Worm (Caenorhabditis elegans) whole organism, L1 larva: ENCODE measurements around the gene mob-1.

Source experiments
- C16A3.4 ChIP-seq: fragments of 150-350 bp; optimal IDR thresholded peaks from 2 replicates; lab custom pipeline; 2014; ENCODE audit warnings: missing biosample characterization, missing genetic modification characterization
- C34B4.2 ChIP-seq: sonication (generic microtip); optimal IDR thresholded peaks from 2 replicates; lab custom pipeline; 2017; ENCODE audit warnings: mild to moderate bottlenecking, missing genetic modification characterization, missing compliant biosample characterization
- F16B12.6 ChIP-seq: fragments of 150-350 bp; optimal IDR thresholded peaks from 2 replicates; lab custom pipeline; 2014; ENCODE audit warnings: missing biosample characterization, missing genetic modification characterization
- aha-1 ChIP-seq: fragments of 150-350 bp; optimal IDR thresholded peaks from 2 replicates; lab custom pipeline; 2014; ENCODE audit warnings: missing biosample characterization, missing genetic modification characterization
- alr-1 ChIP-seq: fragments of 200-800 bp; sonication (Bioruptor generic); optimal IDR thresholded peaks from 2 replicates; lab custom pipeline; 2018; ENCODE audit warnings: borderline replicate concordance, mild to moderate bottlenecking, missing genetic modification characterization, missing compliant biosample characterization
- aly-2 ChIP-seq: fragments of 150-350 bp; optimal IDR thresholded peaks from 2 replicates; lab custom pipeline; 2014; ENCODE audit warnings: missing biosample characterization, missing genetic modification characterization
- ama-1 ChIP-seq: fragments of 150-350 bp; optimal IDR thresholded peaks from 2 replicates; lab custom pipeline; 2014
- ceh-8 ChIP-seq: fragments of 200-800 bp; sonication (Bioruptor generic); optimal IDR thresholded peaks from 2 replicates; lab custom pipeline; 2018; ENCODE audit warnings: mild to moderate bottlenecking, missing genetic modification characterization, moderate library complexity, missing compliant biosample characterization
- ceh-82 ChIP-seq, 3 experiments: fragments of 150-350 bp in 1 of 3; sonication (generic microtip) in 2 of 3; optimal IDR thresholded peaks; 2 replicates each; lab custom pipeline; 2014 to 2017; ENCODE audit warnings: missing biosample characterization in 3 of 3, missing genetic modification characterization in 3 of 3
- ceh-88 ChIP-seq: fragments of 200-800 bp; sonication (Bioruptor generic); IDR thresholded peaks from 2 replicates; pipeline ENCODE4 v1.3.6; 2022; ENCODE audit warnings: missing genetic modification characterization, missing compliant biosample characterization
- ceh-90 ChIP-seq: sonication (generic microtip); optimal IDR thresholded peaks from 2 replicates; lab custom pipeline; 2016; ENCODE audit warnings: missing genetic modification characterization, missing compliant biosample characterization
- ces-1 ChIP-seq: fragments of 150-350 bp; optimal IDR thresholded peaks from 2 replicates; lab custom pipeline; 2014; ENCODE audit warnings: missing biosample characterization, missing genetic modification reagents, missing genetic modification characterization
- dsc-1 ChIP-seq: sonication (generic microtip); optimal IDR thresholded peaks from 2 replicates; lab custom pipeline; 2016; ENCODE audit warnings: mild to moderate bottlenecking, missing genetic modification characterization, missing compliant biosample characterization
- egl-13 ChIP-seq: sonication (generic microtip); optimal IDR thresholded peaks from 2 replicates; lab custom pipeline; 2016; ENCODE audit warnings: missing genotype, missing genetic modification reagents, missing genetic modification characterization, missing compliant biosample characterization
- egl-27 ChIP-seq, 2 experiments: fragments of 150-350 bp in 1 of 2; sonication (generic microtip); optimal IDR thresholded peaks; 3 replicates each; lab custom pipeline; 2017 to 2018; ENCODE audit warnings: missing biosample characterization in 2 of 2, missing genetic modification characterization in 2 of 2, missing genetic modification reagents in 2 of 2
- elt-3 ChIP-seq, 6 experiments: fragments of 150-350 bp in 1 of 6; sonication (generic microtip); optimal IDR thresholded peaks; 2 replicates each; lab custom pipeline; 2017 to 2018; ENCODE audit warnings: missing biosample characterization in 6 of 6, missing genetic modification characterization in 6 of 6, inconsistent platforms in 1 of 6
- fkh-4 ChIP-seq: sonication (generic microtip); optimal IDR thresholded peaks from 2 replicates; lab custom pipeline; 2016; ENCODE audit warnings: missing compliant biosample characterization, missing genetic modification characterization, borderline replicate concordance
- fkh-8 ChIP-seq: sonication (generic microtip); optimal IDR thresholded peaks from 2 replicates; lab custom pipeline; 2016; ENCODE audit warnings: mild to moderate bottlenecking, missing genetic modification characterization, missing compliant biosample characterization
- hlh-17 ChIP-seq: fragments of 200-800 bp; sonication (Bioruptor generic); optimal IDR thresholded peaks from 2 replicates; lab custom pipeline; 2018; ENCODE audit warnings: missing genetic modification characterization, mild to moderate bottlenecking, missing compliant biosample characterization, moderate library complexity, borderline replicate concordance
- hlh-4 ChIP-seq: sonication (generic microtip); optimal IDR thresholded peaks from 2 replicates; lab custom pipeline; 2016; ENCODE audit warnings: mild to moderate bottlenecking, missing genetic modification characterization, missing compliant biosample characterization
- hpl-2 ChIP-seq: fragments of 150-350 bp; optimal IDR thresholded peaks from 2 replicates; lab custom pipeline; 2014; ENCODE audit warnings: missing biosample characterization, missing genetic modification reagents, missing genetic modification characterization
- isw-1 ChIP-seq: fragments of 200-800 bp; sonication (Bioruptor generic); IDR thresholded peaks from 2 replicates; pipeline ENCODE4 v1.3.6; 2022; ENCODE audit warnings: missing genetic modification characterization, missing compliant biosample characterization
- lin-13 ChIP-seq: fragments of 150-350 bp; optimal IDR thresholded peaks from 2 replicates; lab custom pipeline; 2014; ENCODE audit warnings: missing biosample characterization, missing genetic modification reagents, missing genetic modification characterization
- lin-14 ChIP-seq: fragments of 200-800 bp; sonication (Bioruptor generic); optimal IDR thresholded peaks from 2 replicates; lab custom pipeline; 2018; ENCODE audit warnings: mild to moderate bottlenecking, missing genetic modification characterization, moderate library complexity, missing compliant biosample characterization
- lin-39 ChIP-seq: fragments of 150-350 bp; optimal IDR thresholded peaks from 2 replicates; lab custom pipeline; 2014; ENCODE audit warnings: missing biosample characterization, missing genetic modification reagents, missing genetic modification characterization
- lir-3 ChIP-seq: sonication (generic microtip); optimal IDR thresholded peaks from 2 replicates; lab custom pipeline; 2016; ENCODE audit warnings: mild to moderate bottlenecking, missing genetic modification characterization, moderate library complexity, missing compliant biosample characterization; ENCODE audit not compliant: poor library complexity
- lsy-2 ChIP-seq, 2 experiments: fragments of 150-350 bp; optimal IDR thresholded peaks; 2 replicates each; lab custom pipeline; 2014; ENCODE audit warnings: missing biosample characterization in 2 of 2, missing genetic modification characterization in 2 of 2
- mab-9 ChIP-seq: fragments of 200-800 bp; sonication (Bioruptor generic); IDR thresholded peaks from 2 replicates; pipeline ENCODE4 v1.3.6; 2022; ENCODE audit warnings: missing genetic modification reagents, missing genetic modification characterization, missing compliant biosample characterization
- mep-1 ChIP-seq: fragments of 150-350 bp; optimal IDR thresholded peaks from 2 replicates; lab custom pipeline; 2014; ENCODE audit warnings: missing biosample characterization, missing genetic modification characterization
- nhr-12 ChIP-seq: sonication (generic microtip); optimal IDR thresholded peaks from 2 replicates; lab custom pipeline; 2017; ENCODE audit warnings: missing biosample characterization, missing genetic modification characterization
- nhr-19 ChIP-seq: fragments of 200-800 bp; sonication (Bioruptor generic); conservative IDR thresholded peaks from 2 replicates; pipeline ENCODE4 v1.3.6; 2022; ENCODE audit warnings: missing genetic modification characterization, missing compliant biosample characterization
- nhr-20 ChIP-seq: sonication (generic microtip); optimal IDR thresholded peaks from 2 replicates; lab custom pipeline; 2016; ENCODE audit warnings: mild to moderate bottlenecking, missing genetic modification characterization, missing compliant biosample characterization
- nhr-237 ChIP-seq: fragments of 150-350 bp; optimal IDR thresholded peaks from 2 replicates; lab custom pipeline; 2014; ENCODE audit warnings: missing biosample characterization, missing genetic modification characterization
- nhr-77 ChIP-seq: fragments of 150-350 bp; optimal IDR thresholded peaks from 2 replicates; lab custom pipeline; 2014; ENCODE audit warnings: missing biosample characterization, missing genetic modification characterization
- nhr-84 ChIP-seq: sonication (generic microtip); optimal IDR thresholded peaks from 2 replicates; lab custom pipeline; 2017; ENCODE audit warnings: missing biosample characterization, missing genetic modification characterization
- nhr-85 ChIP-seq: sonication (generic microtip); peaks from one replicate; lab custom pipeline; 2016; ENCODE audit warnings: missing genetic modification characterization, inconsistent platforms, missing compliant biosample characterization
- pag-3 ChIP-seq: sonication (generic microtip); optimal IDR thresholded peaks from 2 replicates; lab custom pipeline; 2017; ENCODE audit warnings: missing genetic modification characterization, mild to moderate bottlenecking, missing compliant biosample characterization, antibody characterized with exemption, borderline replicate concordance; ENCODE audit not compliant: insufficient read depth
- pax-3 ChIP-seq: fragments of 200-800 bp; sonication (Bioruptor generic); optimal IDR thresholded peaks from 2 replicates; lab custom pipeline; 2018; ENCODE audit warnings: mild to moderate bottlenecking, missing genetic modification characterization, moderate library complexity, missing compliant biosample characterization
- pqm-1 ChIP-seq: sonication (generic microtip); optimal IDR thresholded peaks from 3 replicates; lab custom pipeline; 2017; ENCODE audit warnings: missing biosample characterization, missing genetic modification characterization
- rnt-1 ChIP-seq: sonication (generic microtip); optimal IDR thresholded peaks from 2 replicates; lab custom pipeline; 2016; ENCODE audit warnings: mild to moderate bottlenecking, missing genetic modification characterization, moderate library complexity, missing compliant biosample characterization
- snu-23 ChIP-seq: sonication (generic microtip); optimal IDR thresholded peaks from 2 replicates; lab custom pipeline; 2016; ENCODE audit warnings: missing genetic modification characterization, missing compliant biosample characterization
- sox-4 ChIP-seq: sonication (generic microtip); optimal IDR thresholded peaks from 2 replicates; lab custom pipeline; 2016; ENCODE audit warnings: missing genetic modification characterization, missing compliant biosample characterization
- swsn-7 ChIP-seq: sonication (generic microtip); optimal IDR thresholded peaks from 2 replicates; lab custom pipeline; 2016; ENCODE audit warnings: missing genetic modification characterization, missing compliant biosample characterization
- tbx-2 ChIP-seq: sonication (generic microtip); optimal IDR thresholded peaks from 2 replicates; lab custom pipeline; 2016; ENCODE audit warnings: missing genetic modification characterization, missing compliant biosample characterization
- unc-62 ChIP-seq: fragments of 150-350 bp; optimal IDR thresholded peaks from 2 replicates; lab custom pipeline; 2014; ENCODE audit warnings: missing biosample characterization, missing genetic modification reagents, missing genetic modification characterization
- unc-86 ChIP-seq: sonication (generic microtip); optimal IDR thresholded peaks from 2 replicates; lab custom pipeline; 2016; ENCODE audit warnings: missing genetic modification characterization, missing compliant biosample characterization
- xbp-1 ChIP-seq: sonication (generic microtip); optimal IDR thresholded peaks from 2 replicates; lab custom pipeline; 2016; ENCODE audit warnings: missing genetic modification characterization, missing compliant biosample characterization
- zip-4 ChIP-seq: fragments of 200-800 bp; sonication (Bioruptor generic); optimal IDR thresholded peaks from 2 replicates; lab custom pipeline; 2018; ENCODE audit warnings: mild to moderate bottlenecking, missing genetic modification characterization, moderate library complexity, missing compliant biosample characterization
- ztf-11 ChIP-seq, 2 experiments: sonication (generic microtip); optimal IDR thresholded peaks; 2 replicates each; lab custom pipeline; 2016 to 2017; ENCODE audit warnings: missing genetic modification characterization in 2 of 2, missing biosample characterization in 1 of 2, missing compliant biosample characterization in 1 of 2
- ztf-4 ChIP-seq: fragments of 150-350 bp; optimal IDR thresholded peaks from 2 replicates; lab custom pipeline; 2014; ENCODE audit warnings: missing biosample characterization, missing genetic modification characterization

mob-1 gene

DNA sequence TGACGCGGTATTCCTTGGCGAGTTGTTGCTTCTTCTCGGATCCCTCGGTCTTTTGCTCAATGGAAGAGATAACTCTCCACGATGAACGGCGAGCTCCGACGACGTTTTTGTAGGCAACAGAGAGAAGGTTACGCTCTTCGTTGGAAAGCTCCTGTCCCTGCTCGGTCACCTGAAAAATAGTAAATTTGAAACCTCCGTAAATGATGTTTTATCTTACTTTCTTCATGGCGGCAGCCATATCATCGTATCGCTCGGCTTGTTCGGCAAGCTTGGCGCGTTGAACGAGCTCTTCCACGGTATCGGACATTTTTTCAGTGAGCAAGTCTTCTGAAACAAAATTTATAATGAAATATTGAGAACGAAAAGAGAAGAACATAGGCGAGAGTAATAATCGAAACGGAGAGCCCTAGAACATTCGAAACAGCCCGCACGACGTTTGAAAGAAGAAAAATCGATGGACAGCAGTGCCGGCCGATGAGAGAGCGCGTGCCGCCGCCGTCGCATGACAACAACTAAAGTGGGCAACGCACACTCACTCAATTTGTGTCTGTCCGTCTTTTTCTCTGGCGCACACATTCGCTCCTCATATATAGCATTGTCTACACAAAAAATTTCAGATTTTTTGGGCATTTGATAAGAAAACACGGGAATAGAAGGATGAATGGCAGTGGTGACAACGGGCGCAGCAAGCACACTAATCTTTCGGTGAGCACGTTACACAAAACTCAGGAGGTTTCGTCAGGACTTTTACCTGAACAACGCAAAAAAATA lies 38.6 kb upstream of the mob-1 start, which contains the start of the genes par-5 and M117.3 (continued):
- TF ChIP-seq aha-1 (tag; lab: Kevin White, UChicago): no peak
- peak; percentile 54 for TF ChIP-seq xbp-1
- peak; percentile 40 for TF ChIP-seq ceh-8
- TF ChIP-seq unc-86 (tag; lab: Kevin White, UChicago): peak; percentile 72
- peak in 1 of 2 experiments; percentile 34 for TF ChIP-seq ztf-11 (tag; optimal IDR thresholded peaks at IDR 0.05; lab: Kevin White, UChicago)
- peak; percentile 67 for TF ChIP-seq nhr-20 (tag; lab: Kevin White, UChicago)
- TF ChIP-seq fkh-4 (tag; lab: Kevin White, UChicago): no peak
- peak; percentile 66; the same call in 1 of the 2 replicates for TF ChIP-seq mab-9 (GFP tag; lab: Robert Waterston, UW)
- peak; percentile 68 for TF ChIP-seq egl-13
- no peak for TF ChIP-seq zip-4 (GFP tag; lab: Kevin White, UChicago)
- peak; percentile 72 for TF ChIP-seq swsn-7 (tag; lab: Kevin White, UChicago)
- TF ChIP-seq lin-14 (GFP tag; lab: Kevin White, UChicago): peak; percentile 93
- TF ChIP-seq sox-4: no peak
- peak; percentile 74 for TF ChIP-seq isw-1 (GFP tag; lab: Robert Waterston, UW)
- TF ChIP-seq mep-1 (tag; lab: Kevin White, UChicago): peak; percentile 58
- no peak for TF ChIP-seq lin-39 (tag; lab: Kevin White, UChicago)
- TF ChIP-seq pqm-1 (tag; lab: Kevin White, UChicago): no peak
- no peak for TF ChIP-seq hlh-17 (GFP tag; lab: Kevin White, UChicago)
- TF ChIP-seq fkh-8: peak; percentile 94
- TF ChIP-seq elt-3 (tag; optimal IDR thresholded peaks at IDR 0.05; lab: Kevin White, UChicago): no peak
- TF ChIP-seq nhr-84 (tag; lab: Kevin White, UChicago): no peak
- TF ChIP-seq ces-1: no peak
- no peak for TF ChIP-seq C34B4.2 (tag; lab: Kevin White, UChicago)
- peak; percentile 53 for TF ChIP-seq C16A3.4 (tag; lab: Kevin White, UChicago)
- TF ChIP-seq egl-27 (tag; optimal IDR thresholded peaks at IDR 0.05; lab: Kevin White, UChicago): no peak
- TF ChIP-seq ztf-4 (tag; lab: Kevin White, UChicago): peak; percentile 62
- no peak for TF ChIP-seq F16B12.6
- no peak for TF ChIP-seq aly-2 (tag; lab: Kevin White, UChicago)
- no peak for TF ChIP-seq hlh-4
- TF ChIP-seq hpl-2 (GFP tag; lab: Kevin White, UChicago): no peak
- TF ChIP-seq rnt-1: peak; percentile 36
- TF ChIP-seq dsc-1: peak; percentile 57
- TF ChIP-seq nhr-12 (tag; lab: Kevin White, UChicago): no peak
- TF ChIP-seq ceh-90: no peak
- TF ChIP-seq nhr-77 (tag; lab: Kevin White, UChicago): no peak
- TF ChIP-seq nhr-85 (tag; lab: Kevin White, UChicago): peak; percentile 68
- peak; percentile 9 for TF ChIP-seq lin-13 (GFP tag; lab: Kevin White, UChicago)
- TF ChIP-seq nhr-237 (tag; lab: Kevin White, UChicago): no peak
- TF ChIP-seq pax-3: no peak
- TF ChIP-seq ama-1 (lab: Kevin White, UChicago): no peak
- peak; percentile 51 for TF ChIP-seq lir-3
- TF ChIP-seq nhr-19: peak; percentile 46
- TF ChIP-seq tbx-2 (tag; lab: Kevin White, UChicago): peak; percentile 71
- no peak for TF ChIP-seq alr-1 (tag; lab: Kevin White, UChicago)
- TF ChIP-seq lsy-2 (tag; optimal IDR thresholded peaks at IDR 0.05; lab: Kevin White, UChicago): peak; percentile 42 to 76
- peak; percentile 48; the same call in 1 of the 2 replicates for TF ChIP-seq ceh-88
- TF ChIP-seq unc-62 (GFP tag; lab: Kevin White, UChicago): no peak
- no peak for TF ChIP-seq pag-3 (tag; lab: Kevin White, UChicago)
- peak; percentile 84 for TF ChIP-seq snu-23 (GFP tag; lab: Kevin White, UChicago)
- peak; percentile 49 to 72 (median 69) for TF ChIP-seq ceh-82 (tag; optimal IDR thresholded peaks at IDR 0.05; lab: Kevin White, UChicago)
